Fruit fly (Drosophila melanogaster) whole organism, embryonic: ENCODE data around the gene CG42658.

ENCODE experiments used
- CG17328 ChIP-seq: fragments of 200-800 bp; sonication (Bioruptor generic); IDR thresholded peaks from 2 replicates; pipeline ENCODE4 v1.3.6; 2022; ENCODE audit warnings: missing biosample characterization, missing genetic modification characterization
- CG2678 ChIP-seq: fragments of 200-800 bp; sonication (Bioruptor generic); optimal IDR thresholded peaks from 3 replicates; lab custom pipeline; 2019; ENCODE audit warnings: missing biosample characterization, mild to moderate bottlenecking, missing genetic modification characterization, moderate library complexity
- da ChIP-seq: fragments of 200-800 bp; sonication (Bioruptor generic); optimal IDR thresholded peaks from 2 replicates; lab custom pipeline; 2016; ENCODE audit warnings: missing biosample characterization, missing genetic modification characterization
- dmrt11E ChIP-seq: fragments of 200-800 bp; sonication (Bioruptor generic); optimal IDR thresholded peaks from 3 replicates; lab custom pipeline; 2018; ENCODE audit warnings: missing biosample characterization, mild to moderate bottlenecking, missing genetic modification characterization, moderate library complexity
- fru ChIP-seq: fragments of >200 bp; optimal IDR thresholded peaks from 2 replicates; lab custom pipeline; 2017
- pfk ChIP-seq: fragments of 200-800 bp; sonication (Bioruptor generic); optimal IDR thresholded peaks from 2 replicates; lab custom pipeline; 2018; ENCODE audit warnings: missing biosample characterization, mild to moderate bottlenecking, missing genetic modification characterization, moderate library complexity
- stwl ChIP-seq: fragments of 200-800 bp; sonication (Bioruptor generic); optimal IDR thresholded peaks from 3 replicates; lab custom pipeline; 2018; ENCODE audit warnings: missing biosample characterization, mild to moderate bottlenecking, missing genetic modification characterization, moderate library complexity

DNA sequence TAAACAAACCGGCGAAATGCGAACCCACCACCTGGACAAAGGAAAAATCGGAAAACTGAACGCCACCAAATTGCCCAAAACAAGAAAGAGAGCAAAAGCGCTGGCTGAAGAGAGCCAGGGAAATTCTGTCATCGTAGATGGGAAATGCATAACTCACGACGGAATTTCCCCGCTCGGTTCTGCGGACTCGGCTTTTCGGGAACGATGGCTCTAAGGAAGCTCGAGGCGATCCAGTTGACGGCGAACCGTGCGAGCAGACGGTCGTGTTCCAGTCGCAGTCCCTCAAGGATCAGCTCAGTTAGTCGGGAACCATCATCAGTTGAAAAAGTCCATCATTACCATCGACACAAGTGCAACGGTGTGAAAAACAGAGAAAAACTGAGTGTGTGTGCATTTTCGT, 23.7 kb upstream of the CG42658 start, which contains the start of gene eys:
- no peak for TF ChIP-seq pfk (GFP tag; lab: Kevin White, UChicago)
- no peak for TF ChIP-seq stwl (tag; lab: Kevin White, UChicago)
- no peak for TF ChIP-seq CG2678 (tag; lab: Kevin White, UChicago)
- TF ChIP-seq dmrt11E (tag; lab: Kevin White, UChicago) = no peak
- TF ChIP-seq da (GFP tag; lab: Kevin White, UChicago) = no peak
- no peak for TF ChIP-seq CG17328 (GFP tag; lab: Robert Waterston, UW)
- TF ChIP-seq fru (lab: Kevin White, UChicago) = no peak
